Fruit fly (Drosophila melanogaster) whole organism, embryonic: Measurements from ENCODE around the gene MSAmiP.

Source experiments
- Atf3 ChIP-seq: fragments of 200-800 bp; sonication (Bioruptor generic); optimal IDR thresholded peaks from 3 replicates; lab custom pipeline; 2016; ENCODE audit warnings: missing biosample characterization, missing genetic modification characterization
- Blimp-1 ChIP-seq: fragments of 200-800 bp; sonication (Bioruptor generic); optimal IDR thresholded peaks from 3 replicates; lab custom pipeline; 2018; ENCODE audit warnings: missing biosample characterization, missing genetic modification characterization, mild to moderate bottlenecking, moderate library complexity, missing genetic modification reagents
- CG1024 ChIP-seq: fragments of 200-800 bp; sonication (Bioruptor generic); IDR thresholded peaks from 2 replicates; pipeline ENCODE4 v1.3.6; 2022; ENCODE audit warnings: missing biosample characterization, missing genetic modification characterization
- CG10462 ChIP-seq: fragments of 200-800 bp; sonication (Bioruptor generic); optimal IDR thresholded peaks from 2 replicates; lab custom pipeline; 2016; ENCODE audit warnings: missing biosample characterization, missing genetic modification characterization
- CG10654 ChIP-seq: fragments of 200-800 bp; sonication (Bioruptor generic); optimal IDR thresholded peaks from 2 replicates; lab custom pipeline; 2016; ENCODE audit warnings: missing biosample characterization, missing genetic modification characterization
- CG10959 ChIP-seq: fragments of 200-800 bp; sonication (Bioruptor generic); IDR thresholded peaks from 2 replicates; pipeline ENCODE4 v1.3.6; 2022; ENCODE audit warnings: missing biosample characterization, missing genetic modification characterization
- CG12744 ChIP-seq: fragments of 200-800 bp; sonication (Bioruptor generic); optimal IDR thresholded peaks from 2 replicates; lab custom pipeline; 2016; ENCODE audit warnings: missing biosample characterization, missing genetic modification characterization
- CG13424 ChIP-seq: fragments of 200-800 bp; sonication (Bioruptor generic); optimal IDR thresholded peaks from 2 replicates; lab custom pipeline; 2019; ENCODE audit warnings: missing biosample characterization, mild to moderate bottlenecking, missing genetic modification characterization, moderate library complexity
- CG14860 ChIP-seq: fragments of 200-800 bp; sonication (Bioruptor generic); IDR thresholded peaks from 3 replicates; pipeline ENCODE4 v1.3.6; 2022; ENCODE audit warnings: missing biosample characterization, missing genetic modification characterization; ENCODE audit not compliant: partially characterized antibody
- CG15073 ChIP-seq: fragments of 200-800 bp; sonication (Bioruptor generic); optimal IDR thresholded peaks from 2 replicates; lab custom pipeline; 2016; ENCODE audit warnings: missing biosample characterization, missing genetic modification characterization
- CG1529 ChIP-seq: fragments of 200-800 bp; sonication (Bioruptor generic); optimal IDR thresholded peaks from 3 replicates; lab custom pipeline; 2018; ENCODE audit warnings: missing biosample characterization, missing genetic modification characterization
- CG1647 ChIP-seq: fragments of 200-800 bp; sonication (Bioruptor generic); optimal IDR thresholded peaks from 3 replicates; lab custom pipeline; 2016; ENCODE audit warnings: missing biosample characterization, missing genetic modification characterization
- CG17186 ChIP-seq: fragments of 200-800 bp; sonication (Bioruptor generic); optimal IDR thresholded peaks from 3 replicates; lab custom pipeline; 2017; ENCODE audit warnings: missing biosample characterization, missing genetic modification reagents, missing genetic modification characterization
- CG17328 ChIP-seq: fragments of 200-800 bp; sonication (Bioruptor generic); IDR thresholded peaks from 2 replicates; pipeline ENCODE4 v1.3.6; 2022; ENCODE audit warnings: missing biosample characterization, missing genetic modification characterization
- CG17361 ChIP-seq: fragments of 200-800 bp; sonication (Bioruptor generic); IDR thresholded peaks from 3 replicates; pipeline ENCODE4 v1.3.6; 2022; ENCODE audit warnings: missing biosample characterization, missing genetic modification characterization
- CG17912 ChIP-seq: fragments of 200-800 bp; sonication (Bioruptor generic); optimal IDR thresholded peaks from 2 replicates; lab custom pipeline; 2018; ENCODE audit warnings: missing biosample characterization, mild to moderate bottlenecking, missing genetic modification characterization
- CG2129 ChIP-seq: fragments of 200-800 bp; sonication (Bioruptor generic); IDR thresholded peaks from 2 replicates; pipeline ENCODE4 v1.3.6; 2022; ENCODE audit warnings: missing biosample characterization, missing genetic modification characterization; ENCODE audit not compliant: partially characterized antibody
- CG30431 ChIP-seq: fragments of 200-800 bp; sonication (Bioruptor generic); optimal IDR thresholded peaks from 2 replicates; lab custom pipeline; 2017; ENCODE audit warnings: missing biosample characterization, missing genetic modification characterization
- CG3281 ChIP-seq: fragments of 200-800 bp; sonication (Bioruptor generic); optimal IDR thresholded peaks from 3 replicates; lab custom pipeline; 2017; ENCODE audit warnings: missing biosample characterization, mild to moderate bottlenecking, missing genetic modification characterization
- CG42726 ChIP-seq: fragments of 200-800 bp; sonication (Bioruptor generic); IDR thresholded peaks from 2 replicates; pipeline ENCODE4 v1.3.6; 2022; ENCODE audit warnings: missing biosample characterization, missing genetic modification characterization; ENCODE audit not compliant: partially characterized antibody
- CG43689 ChIP-seq: fragments of 200-800 bp; sonication (Bioruptor generic); IDR thresholded peaks from 2 replicates; pipeline ENCODE4 v1.3.6; 2022; ENCODE audit warnings: missing biosample characterization, missing genetic modification characterization
- CG4854 ChIP-seq: fragments of 200-800 bp; sonication (Bioruptor generic); optimal IDR thresholded peaks from 2 replicates; lab custom pipeline; 2016; ENCODE audit warnings: missing biosample characterization, missing genetic modification characterization, inconsistent platforms
- CG6175 ChIP-seq: fragments of 200-800 bp; sonication (Bioruptor generic); IDR thresholded peaks from 3 replicates; pipeline ENCODE4 v1.3.6; 2022; ENCODE audit warnings: missing biosample characterization, missing genetic modification characterization
- CG6272 ChIP-seq: fragments of 200-800 bp; sonication (Bioruptor generic); IDR thresholded peaks from 2 replicates; pipeline ENCODE4 v1.3.6; 2022; ENCODE audit warnings: missing biosample characterization, missing genetic modification characterization
- CG7963 ChIP-seq: fragments of 200-800 bp; sonication (Bioruptor generic); IDR thresholded peaks from 3 replicates; pipeline ENCODE4 v1.3.6; 2022; ENCODE audit warnings: missing biosample characterization, missing genetic modification characterization; ENCODE audit not compliant: partially characterized antibody
- CG9797 ChIP-seq: fragments of 200-800 bp; sonication (Bioruptor generic); optimal IDR thresholded peaks from 3 replicates; lab custom pipeline; 2018; ENCODE audit warnings: missing biosample characterization, mild to moderate bottlenecking, missing genetic modification characterization
- Elba2 ChIP-seq: fragments of 200-800 bp; sonication (Bioruptor generic); optimal IDR thresholded peaks from 3 replicates; lab custom pipeline; 2016; ENCODE audit warnings: missing biosample characterization, missing genetic modification characterization
- Ets97D ChIP-seq: fragments of 200-800 bp; sonication (Bioruptor generic); optimal IDR thresholded peaks from 3 replicates; lab custom pipeline; 2016; ENCODE audit warnings: missing biosample characterization, missing genetic modification characterization
- H15 ChIP-seq: fragments of 200-800 bp; sonication (Bioruptor generic); IDR thresholded peaks from 3 replicates; pipeline ENCODE4 v1.3.6; 2022; ENCODE audit warnings: missing biosample characterization, missing genetic modification characterization
- Hsf ChIP-seq: fragments of 200-800 bp; sonication (Bioruptor generic); optimal IDR thresholded peaks from 3 replicates; lab custom pipeline; 2016; ENCODE audit warnings: missing biosample characterization, missing genetic modification characterization
- MTF-1 ChIP-seq: fragments of 200-800 bp; sonication (Bioruptor generic); optimal IDR thresholded peaks from 2 replicates; lab custom pipeline; 2018; ENCODE audit warnings: missing biosample characterization, mild to moderate bottlenecking, missing genetic modification characterization, borderline replicate concordance
- Nf-YA ChIP-seq: fragments of 200-800 bp; sonication (Bioruptor generic); IDR thresholded peaks from 2 replicates; pipeline ENCODE4 v1.3.6; 2022; ENCODE audit warnings: missing biosample characterization, missing genetic modification characterization
- Poxn ChIP-seq: fragments of 200-800 bp; sonication (Bioruptor generic); IDR thresholded peaks from 2 replicates; pipeline ENCODE4 v1.3.6; 2022; ENCODE audit warnings: missing biosample characterization, missing genetic modification characterization
- Rfx ChIP-seq: fragments of 200-800 bp; sonication (Bioruptor generic); IDR thresholded peaks from 2 replicates; pipeline ENCODE4 v1.3.6; 2022; ENCODE audit warnings: missing biosample characterization, missing genetic modification characterization
- Sin3A ChIP-seq: fragments of >200 bp; optimal IDR thresholded peaks from 2 replicates; lab custom pipeline; 2018
- Sry-β ChIP-seq: fragments of 200-800 bp; sonication (Bioruptor generic); optimal IDR thresholded peaks from 2 replicates; lab custom pipeline; 2018; ENCODE audit warnings: missing biosample characterization, mild to moderate bottlenecking, missing genetic modification characterization, moderate library complexity
- abd-A ChIP-seq: fragments of 200-800 bp; sonication (Bioruptor generic); optimal IDR thresholded peaks from 3 replicates; lab custom pipeline; 2019; ENCODE audit warnings: missing biosample characterization, mild to moderate bottlenecking, missing genetic modification characterization, moderate library complexity
- ara ChIP-seq: fragments of 200-800 bp; sonication (Bioruptor generic); IDR thresholded peaks from 2 replicates; pipeline ENCODE4 v1.3.6; 2022; ENCODE audit warnings: missing biosample characterization, missing genetic modification characterization
- cato ChIP-seq: fragments of 200-800 bp; sonication (Bioruptor generic); optimal IDR thresholded peaks from 2 replicates; lab custom pipeline; 2016; ENCODE audit warnings: missing biosample characterization, missing genetic modification characterization, borderline replicate concordance
- chn ChIP-seq: fragments of 200-800 bp; sonication (Bioruptor generic); optimal IDR thresholded peaks from 2 replicates; lab custom pipeline; 2016; ENCODE audit warnings: missing biosample characterization, missing genetic modification characterization
- dan ChIP-seq: fragments of 200-800 bp; sonication (Bioruptor generic); IDR thresholded peaks from 2 replicates; pipeline ENCODE4 v1.3.6; 2022; ENCODE audit warnings: missing biosample characterization, missing genetic modification characterization
- ftz-f1 ChIP-seq: fragments of 200-800 bp; sonication (Bioruptor generic); optimal IDR thresholded peaks from 2 replicates; lab custom pipeline; 2016; ENCODE audit warnings: missing biosample characterization, missing genetic modification characterization
- gsb ChIP-seq: fragments of 200-800 bp; sonication (Bioruptor generic); IDR thresholded peaks from 2 replicates; pipeline ENCODE4 v1.3.6; 2022; ENCODE audit warnings: missing biosample characterization, missing genetic modification characterization
- lab ChIP-seq: fragments of 200-800 bp; sonication (Bioruptor generic); optimal IDR thresholded peaks from 3 replicates; lab custom pipeline; 2017; ENCODE audit warnings: missing biosample characterization, missing genetic modification characterization, mild to moderate bottlenecking, moderate library complexity, missing genetic modification reagents
- lbe ChIP-seq: fragments of 200-800 bp; sonication (Bioruptor generic); optimal IDR thresholded peaks from 2 replicates; lab custom pipeline; 2016; ENCODE audit warnings: missing biosample characterization, mild to moderate bottlenecking, missing genetic modification characterization
- pros ChIP-seq: fragments of 200-800 bp; sonication (Bioruptor generic); optimal IDR thresholded peaks from 3 replicates; lab custom pipeline; 2019; ENCODE audit warnings: missing biosample characterization, mild to moderate bottlenecking, missing genetic modification characterization, moderate library complexity
- psq ChIP-seq: fragments of 200-800 bp; sonication (Bioruptor generic); optimal IDR thresholded peaks from 2 replicates; lab custom pipeline; 2017; ENCODE audit warnings: missing biosample characterization, missing genetic modification characterization
- run ChIP-seq: fragments of 200-800 bp; sonication (Bioruptor generic); optimal IDR thresholded peaks from 3 replicates; lab custom pipeline; 2018; ENCODE audit warnings: missing biosample characterization, mild to moderate bottlenecking, missing genetic modification characterization
- sens-2 ChIP-seq: fragments of 200-800 bp; sonication (Bioruptor generic); IDR thresholded peaks from 2 replicates; pipeline ENCODE4 v1.3.6; 2022; ENCODE audit warnings: missing biosample characterization, missing genetic modification characterization
- sr ChIP-seq: fragments of 200-800 bp; sonication (Bioruptor generic); IDR thresholded peaks from 3 replicates; pipeline ENCODE4 v1.3.6; 2022; ENCODE audit warnings: missing biosample characterization, missing genetic modification characterization
- z ChIP-seq: fragments of 200-800 bp; sonication (Bioruptor generic); IDR thresholded peaks from 3 replicates; pipeline ENCODE4 v1.3.6; 2022; ENCODE audit warnings: missing biosample characterization, missing genetic modification characterization

Gene MSAmiP

DNA sequence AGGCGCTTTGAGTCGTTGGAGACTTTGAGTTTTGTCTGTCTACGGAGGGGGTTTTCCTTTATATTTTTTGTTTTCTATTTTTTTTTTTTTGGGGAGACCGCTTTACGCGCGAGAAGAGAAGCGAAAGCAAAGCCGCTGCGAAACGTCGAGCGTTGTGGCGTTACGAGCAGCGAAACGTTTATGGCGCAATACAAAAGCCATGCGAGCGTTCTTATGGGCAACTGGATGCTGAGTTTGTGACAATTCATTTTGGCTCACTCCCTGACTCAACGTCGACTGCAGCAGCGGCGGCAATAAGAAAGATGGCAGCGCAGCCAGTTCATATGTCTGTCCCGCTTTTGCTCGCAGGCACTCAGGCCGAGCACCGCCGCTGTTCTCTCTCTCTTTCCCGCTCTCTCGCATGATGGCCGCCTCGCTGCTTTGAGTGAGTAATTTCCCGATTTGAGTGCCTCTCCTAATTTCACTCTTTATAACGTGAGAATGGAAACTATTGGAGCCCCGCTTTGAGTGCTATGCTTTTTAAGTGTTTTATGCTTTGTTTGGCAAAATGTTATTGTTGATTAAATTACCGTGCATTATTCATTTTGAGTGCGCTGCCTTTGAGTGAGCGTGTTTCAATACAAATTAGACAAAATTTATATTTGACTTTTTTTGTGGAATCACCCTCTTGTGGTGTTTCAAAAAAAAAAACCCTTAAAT is 66.1 kb downstream of the MSAmiP start, which contains the start of gene abd-A (continued):
- no peak for TF ChIP-seq CG10462 (GFP tag; lab: Kevin White, UChicago)
- TF ChIP-seq CG6175 (GFP tag; lab: Robert Waterston, UW): no peak
- TF ChIP-seq run: no peak
- peak; percentile 48; the same call in 1 of the 3 replicates for TF ChIP-seq CG7963
- TF ChIP-seq gsb (GFP tag; lab: Robert Waterston, UW): no peak
- TF ChIP-seq psq: no peak
- TF ChIP-seq Sin3A (lab: Kevin White, UChicago): no peak
- TF ChIP-seq Sry-β (GFP tag; lab: Kevin White, UChicago): no peak
- no peak for TF ChIP-seq CG2129 (GFP tag; lab: Robert Waterston, UW)
- TF ChIP-seq CG13424 (tag; lab: Kevin White, UChicago): no peak
- TF ChIP-seq ara: no peak
- peak; percentile 35; the same call in 1 of the 2 replicates for TF ChIP-seq CG42726 (GFP tag; lab: Robert Waterston, UW)
- no peak for TF ChIP-seq CG17912 (GFP tag; lab: Kevin White, UChicago)
- TF ChIP-seq CG15073 (GFP tag; lab: Kevin White, UChicago): no peak
- no peak for TF ChIP-seq Hsf (GFP tag; lab: Kevin White, UChicago)
- no peak for TF ChIP-seq CG10959
- no peak for TF ChIP-seq CG1529 (GFP tag; lab: Kevin White, UChicago)
- TF ChIP-seq CG10654 (GFP tag; lab: Kevin White, UChicago): no peak
- peak; percentile 43; the same call in 1 of the 3 replicates for TF ChIP-seq CG14860 (GFP tag; lab: Robert Waterston, UW)
- TF ChIP-seq CG43689 (GFP tag; lab: Robert Waterston, UW): no peak
- no peak for TF ChIP-seq pros
- peak; percentile 93 for TF ChIP-seq Elba2 (GFP tag; lab: Kevin White, UChicago)
- TF ChIP-seq Blimp-1 (GFP tag; lab: Kevin White, UChicago): no peak
- no peak for TF ChIP-seq sens-2 (GFP tag; lab: Robert Waterston, UW)
- peak; percentile 100 for TF ChIP-seq abd-A (tag; lab: Kevin White, UChicago)
- no peak for TF ChIP-seq Rfx (GFP tag; lab: Robert Waterston, UW)
- TF ChIP-seq CG17186 (GFP tag; lab: Kevin White, UChicago): no peak
- TF ChIP-seq MTF-1 (GFP tag; lab: Kevin White, UChicago): no peak
- TF ChIP-seq CG3281: no peak
- TF ChIP-seq CG17361 (GFP tag; lab: Robert Waterston, UW): no peak
- TF ChIP-seq CG30431 (GFP tag; lab: Kevin White, UChicago): no peak
- TF ChIP-seq Nf-YA (GFP tag; lab: Robert Waterston, UW): no peak
- no peak for TF ChIP-seq CG6272 (GFP tag; lab: Robert Waterston, UW)
- no peak for TF ChIP-seq CG4854
- no peak for TF ChIP-seq lab (GFP tag; lab: Kevin White, UChicago)
- no peak for TF ChIP-seq Poxn (GFP tag; lab: Robert Waterston, UW)
- no peak for TF ChIP-seq CG17328
- TF ChIP-seq CG1647 (GFP tag; lab: Kevin White, UChicago): no peak
- no peak for TF ChIP-seq ftz-f1 (GFP tag; lab: Kevin White, UChicago)
- TF ChIP-seq cato (GFP tag; lab: Kevin White, UChicago): no peak
- TF ChIP-seq dan (GFP tag; lab: Robert Waterston, UW): no peak
- TF ChIP-seq z (GFP tag; lab: Robert Waterston, UW): peak; percentile 100
- TF ChIP-seq CG12744 (GFP tag; lab: Kevin White, UChicago): no peak
- no peak for TF ChIP-seq Ets97D (GFP tag; lab: Kevin White, UChicago)
- TF ChIP-seq lbe (GFP tag; lab: Kevin White, UChicago): no peak
- no peak for TF ChIP-seq H15 (GFP tag; lab: Robert Waterston, UW)
- TF ChIP-seq CG9797 (GFP tag; lab: Kevin White, UChicago): no peak
- no peak for TF ChIP-seq Atf3 (GFP tag; lab: Kevin White, UChicago)
- TF ChIP-seq CG1024 (GFP tag; lab: Robert Waterston, UW): no peak
- TF ChIP-seq sr (GFP tag; lab: Robert Waterston, UW): no peak
- no peak for TF ChIP-seq chn (GFP tag; lab: Kevin White, UChicago)
